Fruit fly (Drosophila melanogaster) whole organism, embryonic: Measurements from ENCODE around the gene CG43610.
A peak's percentile ranks its signal among the peaks of the same experiment; 100 is the strongest.

Experiments
- CG10267 ChIP-seq: fragments of 200-800 bp; sonication (Bioruptor generic); optimal IDR thresholded peaks from 2 replicates; lab custom pipeline; 2018; ENCODE audit warnings: missing biosample characterization, mild to moderate bottlenecking, missing genetic modification characterization, moderate library complexity
- CG10979 ChIP-seq: fragments of 200-800 bp; sonication (Bioruptor generic); optimal IDR thresholded peaks from 2 replicates; lab custom pipeline; 2018; ENCODE audit warnings: missing biosample characterization, mild to moderate bottlenecking, missing genetic modification characterization, moderate library complexity
- CG1233 ChIP-seq: fragments of 200-800 bp; sonication (Bioruptor generic); optimal IDR thresholded peaks from 4 replicates; lab custom pipeline; 2018; ENCODE audit warnings: missing biosample characterization, mild to moderate bottlenecking, missing genetic modification characterization
- CG13775 ChIP-seq: fragments of 200-800 bp; sonication (Bioruptor generic); optimal IDR thresholded peaks from 3 replicates; lab custom pipeline; 2017; ENCODE audit warnings: missing biosample characterization, mild to moderate bottlenecking, missing genetic modification characterization
- CG13894 ChIP-seq: fragments of 200-800 bp; sonication (Bioruptor generic); optimal IDR thresholded peaks from 3 replicates; lab custom pipeline; 2018; ENCODE audit warnings: missing biosample characterization, mild to moderate bottlenecking, missing genetic modification characterization, moderate library complexity
- CG14441 ChIP-seq: fragments of 200-800 bp; sonication (Bioruptor generic); IDR thresholded peaks from 2 replicates; pipeline ENCODE4 v1.3.6; 2022; ENCODE audit warnings: missing biosample characterization, missing genetic modification characterization
- CG15696 ChIP-seq: fragments of 200-800 bp; sonication (Bioruptor generic); optimal IDR thresholded peaks from 2 replicates; lab custom pipeline; 2019; ENCODE audit warnings: missing biosample characterization, mild to moderate bottlenecking, missing genetic modification characterization, moderate library complexity
- CG16813 ChIP-seq: fragments of 200-800 bp; sonication (Bioruptor generic); IDR thresholded peaks from 3 replicates; pipeline ENCODE4 v1.3.6; 2022; ENCODE audit warnings: missing biosample characterization, missing genetic modification characterization; ENCODE audit not compliant: partially characterized antibody
- CG16863 ChIP-seq: fragments of 200-800 bp; sonication (Bioruptor generic); optimal IDR thresholded peaks from 3 replicates; lab custom pipeline; 2016; ENCODE audit warnings: missing biosample characterization, missing genetic modification characterization
- CG17361 ChIP-seq: fragments of 200-800 bp; sonication (Bioruptor generic); IDR thresholded peaks from 3 replicates; pipeline ENCODE4 v1.3.6; 2022; ENCODE audit warnings: missing biosample characterization, missing genetic modification characterization
- CG17612 ChIP-seq: fragments of 200-800 bp; sonication (Bioruptor generic); IDR thresholded peaks from 2 replicates; pipeline ENCODE4 v1.3.6; 2022; ENCODE audit warnings: missing biosample characterization, missing genetic modification characterization
- CG17802 ChIP-seq: fragments of 200-800 bp; sonication (Bioruptor generic); optimal IDR thresholded peaks from 2 replicates; lab custom pipeline; 2018; ENCODE audit warnings: missing biosample characterization, mild to moderate bottlenecking, missing genetic modification characterization, moderate library complexity
- CG1832 ChIP-seq: fragments of 200-800 bp; sonication (Bioruptor generic); optimal IDR thresholded peaks from 2 replicates; lab custom pipeline; 2017; ENCODE audit warnings: missing biosample characterization, mild to moderate bottlenecking, missing genetic modification characterization, inconsistent platforms
- CG42726 ChIP-seq: fragments of 200-800 bp; sonication (Bioruptor generic); IDR thresholded peaks from 2 replicates; pipeline ENCODE4 v1.3.6; 2022; ENCODE audit warnings: missing biosample characterization, missing genetic modification characterization; ENCODE audit not compliant: partially characterized antibody
- CG4328 ChIP-seq: fragments of 200-800 bp; sonication (Bioruptor generic); optimal IDR thresholded peaks from 3 replicates; lab custom pipeline; 2017; ENCODE audit warnings: missing biosample characterization, missing genetic modification reagents, missing genetic modification characterization
- CG4617 ChIP-seq: fragments of 200-800 bp; sonication (Bioruptor generic); optimal IDR thresholded peaks from 3 replicates; lab custom pipeline; 2016; ENCODE audit warnings: missing biosample characterization, missing genetic modification characterization, borderline replicate concordance
- CG4730 ChIP-seq: fragments of 200-800 bp; sonication (Bioruptor generic); IDR thresholded peaks from 2 replicates; pipeline ENCODE4 v1.3.6; 2022; ENCODE audit warnings: missing biosample characterization, missing genetic modification characterization
- CG8765 ChIP-seq: fragments of 200-800 bp; sonication (Bioruptor generic); IDR thresholded peaks from 2 replicates; pipeline ENCODE4 v1.3.6; 2022; ENCODE audit warnings: missing biosample characterization, missing genetic modification characterization
- CG9797 ChIP-seq: fragments of 200-800 bp; sonication (Bioruptor generic); optimal IDR thresholded peaks from 3 replicates; lab custom pipeline; 2018; ENCODE audit warnings: missing biosample characterization, mild to moderate bottlenecking, missing genetic modification characterization
- Ets65A ChIP-seq: fragments of 200-800 bp; sonication (Bioruptor generic); peaks from one replicate; lab custom pipeline; 2016; ENCODE audit warnings: missing biosample characterization, missing genetic modification characterization
- HLH3B ChIP-seq: fragments of 200-800 bp; sonication (Bioruptor generic); IDR thresholded peaks from 2 replicates; pipeline ENCODE4 v1.3.6; 2022; ENCODE audit warnings: missing biosample characterization, missing genetic modification characterization
- HmgZ ChIP-seq: fragments of 200-800 bp; sonication (Bioruptor generic); optimal IDR thresholded peaks from 2 replicates; lab custom pipeline; 2018; ENCODE audit warnings: missing biosample characterization, mild to moderate bottlenecking, missing genetic modification characterization
- Hr39 ChIP-seq: fragments of >200 bp; optimal IDR thresholded peaks from 2 replicates; lab custom pipeline; 2017
- Lhr ChIP-seq: fragments of 200-800 bp; sonication (Bioruptor generic); optimal IDR thresholded peaks from 3 replicates; lab custom pipeline; 2017; ENCODE audit warnings: mild to moderate bottlenecking, missing biosample characterization, missing genetic modification reagents, missing genetic modification characterization
- MESR4 ChIP-seq: fragments of 200-800 bp; sonication (Bioruptor generic); optimal IDR thresholded peaks from 2 replicates; lab custom pipeline; 2018; ENCODE audit warnings: missing biosample characterization, mild to moderate bottlenecking, missing genetic modification characterization, moderate library complexity
- Med ChIP-seq: fragments of 200-800 bp; sonication (Bioruptor generic); peaks from one replicate; lab custom pipeline; 2016; ENCODE audit warnings: missing biosample characterization, missing genetic modification characterization, mild to moderate bottlenecking, inconsistent platforms, moderate library complexity
- Nf-YB ChIP-seq: fragments of 200-800 bp; sonication (Bioruptor generic); optimal IDR thresholded peaks from 3 replicates; lab custom pipeline; 2019; ENCODE audit warnings: missing biosample characterization, mild to moderate bottlenecking, missing genetic modification characterization, moderate library complexity
- Nf-YC ChIP-seq: fragments of 200-800 bp; optimal IDR thresholded peaks from 3 replicates; lab custom pipeline; 2019; ENCODE audit warnings: missing biosample characterization, mild to moderate bottlenecking, missing genetic modification characterization, moderate library complexity
- Opbp ChIP-seq: fragments of 200-800 bp; sonication (Bioruptor generic); IDR thresholded peaks from 3 replicates; pipeline ENCODE4 v1.3.6; 2022; ENCODE audit warnings: missing biosample characterization, missing genetic modification characterization; ENCODE audit not compliant: partially characterized antibody
- Optix ChIP-seq: fragments of 200-800 bp; sonication (Bioruptor generic); IDR thresholded peaks from 3 replicates; pipeline ENCODE4 v1.3.6; 2022; ENCODE audit warnings: missing biosample characterization, missing genetic modification characterization
- Ravus ChIP-seq: fragments of 200-800 bp; sonication (Bioruptor generic); IDR thresholded peaks from 2 replicates; pipeline ENCODE4 v1.3.6; 2022; ENCODE audit warnings: missing biosample characterization, missing genetic modification characterization
- abd-A ChIP-seq: fragments of 200-800 bp; sonication (Bioruptor generic); optimal IDR thresholded peaks from 3 replicates; lab custom pipeline; 2019; ENCODE audit warnings: missing biosample characterization, mild to moderate bottlenecking, missing genetic modification characterization, moderate library complexity
- ash1 ChIP-seq: fragments of 200-800 bp; sonication (Bioruptor generic); optimal IDR thresholded peaks from 2 replicates; lab custom pipeline; 2018; ENCODE audit warnings: missing biosample characterization, mild to moderate bottlenecking, missing genetic modification characterization
- bowl ChIP-seq: fragments of 200-800 bp; sonication (Bioruptor generic); IDR thresholded peaks from 2 replicates; pipeline ENCODE4 v1.3.6; 2022; ENCODE audit warnings: missing biosample characterization, missing genetic modification characterization
- cg ChIP-seq: fragments of 200-800 bp; sonication (Bioruptor generic); optimal IDR thresholded peaks from 3 replicates; lab custom pipeline; 2019; ENCODE audit warnings: missing biosample characterization, mild to moderate bottlenecking, missing genetic modification characterization, moderate library complexity
- ci ChIP-seq: fragments of 200-800 bp; sonication (Bioruptor generic); IDR thresholded peaks from 3 replicates; pipeline ENCODE4 v1.3.6; 2022; ENCODE audit warnings: missing biosample characterization, missing genetic modification characterization
- ind ChIP-seq: fragments of 200-800 bp; sonication (Bioruptor generic); optimal IDR thresholded peaks from 3 replicates; lab custom pipeline; 2016; ENCODE audit warnings: missing biosample characterization, missing genetic modification characterization
- maf-S ChIP-seq: fragments of 200-800 bp; sonication (Bioruptor generic); optimal IDR thresholded peaks from 2 replicates; lab custom pipeline; 2016; ENCODE audit warnings: missing biosample characterization, missing genetic modification characterization
- nmo ChIP-seq: fragments of 200-800 bp; sonication (Bioruptor generic); optimal IDR thresholded peaks from 2 replicates; lab custom pipeline; 2018; ENCODE audit warnings: missing biosample characterization, mild to moderate bottlenecking, missing genetic modification characterization, moderate library complexity
- pfk ChIP-seq: fragments of 200-800 bp; sonication (Bioruptor generic); optimal IDR thresholded peaks from 2 replicates; lab custom pipeline; 2018; ENCODE audit warnings: missing biosample characterization, mild to moderate bottlenecking, missing genetic modification characterization, moderate library complexity
- phol ChIP-seq: fragments of 200-800 bp; sonication (Bioruptor generic); optimal IDR thresholded peaks from 3 replicates; lab custom pipeline; 2018; ENCODE audit warnings: missing biosample characterization, mild to moderate bottlenecking, missing genetic modification characterization, moderate library complexity
- rib ChIP-seq: fragments of 200-800 bp; sonication (Bioruptor generic); IDR thresholded peaks from 2 replicates; pipeline ENCODE4 v1.3.6; 2022; ENCODE audit warnings: missing biosample characterization, missing genetic modification characterization
- sens ChIP-seq: fragments of 200-800 bp; sonication (Bioruptor generic); peaks from one replicate; lab custom pipeline; 2016; ENCODE audit warnings: missing biosample characterization, missing genetic modification characterization
- sisA ChIP-seq: fragments of 200-800 bp; sonication (Bioruptor generic); IDR thresholded peaks from 2 replicates; pipeline ENCODE4 v1.3.6; 2022; ENCODE audit warnings: missing biosample characterization, missing genetic modification characterization
- stwl ChIP-seq: fragments of 200-800 bp; sonication (Bioruptor generic); optimal IDR thresholded peaks from 3 replicates; lab custom pipeline; 2018; ENCODE audit warnings: missing biosample characterization, mild to moderate bottlenecking, missing genetic modification characterization, moderate library complexity

The CG43610 gene

DNA sequence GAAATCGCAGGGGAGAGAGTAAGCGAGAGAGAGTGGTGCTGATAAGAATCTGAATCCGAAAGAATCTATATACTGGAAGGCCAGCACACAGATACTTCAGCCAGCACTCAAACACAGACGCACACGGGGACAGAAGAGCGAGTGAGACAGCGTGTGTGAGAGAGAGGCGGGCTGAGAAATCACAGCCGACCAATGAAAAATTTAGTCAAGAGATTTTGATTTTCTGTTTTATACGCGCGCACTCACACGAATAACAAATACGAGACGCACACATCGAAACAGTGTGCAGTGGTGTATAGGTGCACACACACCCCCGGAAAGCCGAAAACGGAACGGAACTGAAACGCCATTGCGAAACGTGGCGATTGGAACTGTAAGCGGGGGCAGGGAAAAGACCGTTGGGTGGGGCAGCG is 34.7 kb downstream of the CG43610 start (continued):
- TF ChIP-seq CG4328, result peak; percentile 7
- peak; percentile 5 for TF ChIP-seq phol (tag; lab: Kevin White, UChicago)

dm6 chr2L:6836114-6836513 is 37.1 kb downstream of the CG43610 start:
- TF ChIP-seq CG1832 (GFP tag; lab: Kevin White, UChicago) (peak; percentile 41), cg (GFP tag; lab: Kevin White, UChicago) (peak; percentile 47), pfk (GFP tag; lab: Kevin White, UChicago) (peak; percentile 48), stwl (tag; lab: Kevin White, UChicago) (no peak), Med (peak; percentile 5), rib (GFP tag; lab: Robert Waterston, UW) (no peak), Nf-YC (tag; lab: Kevin White, UChicago) (peak; percentile 63), Nf-YB (GFP tag; lab: Kevin White, UChicago) (peak; percentile 73), CG13894 (peak; percentile 8)
- TF ChIP-seq, all 482 proteins: peak for 7

DNA sequence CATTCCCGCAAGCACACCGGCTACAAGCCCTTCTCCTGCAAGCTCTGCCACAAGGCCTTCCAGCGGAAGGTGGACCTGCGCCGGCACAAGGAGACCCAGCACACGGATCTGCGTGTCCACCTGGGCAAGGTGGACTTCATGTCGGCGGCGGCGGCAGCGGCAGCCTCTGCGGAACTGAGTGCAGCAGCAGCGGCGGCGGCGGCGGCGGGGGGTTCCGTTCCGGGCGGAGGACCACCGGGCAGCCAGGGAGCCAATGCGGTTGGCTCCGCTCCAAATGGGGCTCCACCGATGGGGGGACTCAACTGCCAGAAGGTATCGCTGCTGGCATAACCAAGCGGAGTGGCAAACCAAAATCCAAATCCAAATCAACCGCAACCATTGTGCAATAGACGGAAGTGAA is 38.8 kb downstream of the CG43610 start:
- TF ChIP-seq sisA (GFP tag; lab: Robert Waterston, UW) (0 out of 2 replicates have a peak, but pooled peaks have one; percentile 30), Opbp (GFP tag; lab: Robert Waterston, UW) (no peak; the same call in 2 of the 3 replicates), sens (GFP tag; lab: Kevin White, UChicago) (peak; percentile 11), Ets65A (GFP tag; lab: Kevin White, UChicago) (peak; percentile 63), Hr39 (lab: Kevin White, UChicago) (peak; percentile 84), CG42726 (GFP tag; lab: Robert Waterston, UW) (0 out of 2 replicates have a peak, but pooled peaks have one; percentile 23), CG16813 (GFP tag; lab: Robert Waterston, UW) (0 out of 3 replicates have a peak, but pooled peaks have one; percentile 22), abd-A (no peak), CG4730 (GFP tag; lab: Robert Waterston, UW) (0 out of 2 replicates have a peak, but pooled peaks have one; percentile 4), Optix (GFP tag; lab: Robert Waterston, UW) (0 out of 3 replicates have a peak, but pooled peaks have one; percentile 21), HLH3B (no peak)

DNA sequence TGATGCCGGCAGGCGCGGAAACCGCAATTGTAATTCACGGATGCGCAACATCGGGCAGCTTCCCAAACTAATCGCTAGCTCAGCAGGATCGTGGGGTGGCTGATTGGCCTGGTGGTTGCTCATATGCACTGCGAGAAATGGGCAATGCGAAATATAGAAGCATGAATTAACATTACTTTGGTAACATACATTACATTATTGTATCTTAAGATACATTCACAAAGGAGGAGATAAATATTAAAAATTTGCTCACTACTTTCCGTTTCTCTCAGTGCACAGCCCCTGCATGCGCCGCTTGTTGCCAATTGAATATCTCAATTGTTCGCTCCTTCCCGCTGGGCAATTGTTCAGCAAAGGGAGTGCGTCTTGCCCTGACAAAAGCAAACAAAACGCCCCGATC is 42.4 kb downstream of the CG43610 start:
- TF ChIP-seq CG15696 (tag; lab: Kevin White, UChicago) (peak; percentile 90), ash1 (GFP tag; lab: Kevin White, UChicago) (no peak), Ravus (no peak), ci (peak; percentile 91), nmo (GFP tag; lab: Kevin White, UChicago) (peak; percentile 83), CG17612 (0 out of 2 replicates have a peak, but pooled peaks have one; percentile 10), Opbp (GFP tag; lab: Robert Waterston, UW) (no peak), CG9797 (GFP tag; lab: Kevin White, UChicago) (peak; percentile 11), HmgZ (tag; lab: Kevin White, UChicago) (no peak), CG13775 (peak; percentile 63), CG16863 (peak; percentile 68), ind (GFP tag; lab: Kevin White, UChicago) (peak; percentile 50), Lhr (GFP tag; lab: Kevin White, UChicago) (peak; percentile 71), CG10267 (tag; lab: Kevin White, UChicago) (peak; percentile 75), CG14441 (GFP tag; lab: Robert Waterston, UW) (peak; percentile 50; the same call in 1 of the 2 replicates), CG8765 (GFP tag; lab: Robert Waterston, UW) (peak; percentile 82), CG17802 (tag; lab: Kevin White, UChicago) (peak; percentile 61), MESR4 (no peak), CG1233 (GFP tag; lab: Kevin White, UChicago) (peak; percentile 56), bowl (GFP tag; lab: Robert Waterston, UW) (no peak), CG4617 (GFP tag; lab: Kevin White, UChicago) (peak; percentile 16), maf-S (GFP tag; lab: Kevin White, UChicago) (peak; percentile 24), CG4328 (no peak), CG10979 (tag; lab: Kevin White, UChicago) (peak; percentile 89), CG17361 (GFP tag; lab: Robert Waterston, UW) (peak; percentile 82)
